Fruit fly (Drosophila melanogaster): ENCODE data around the gene Vps13B.

Gene Vps13B

DNA sequence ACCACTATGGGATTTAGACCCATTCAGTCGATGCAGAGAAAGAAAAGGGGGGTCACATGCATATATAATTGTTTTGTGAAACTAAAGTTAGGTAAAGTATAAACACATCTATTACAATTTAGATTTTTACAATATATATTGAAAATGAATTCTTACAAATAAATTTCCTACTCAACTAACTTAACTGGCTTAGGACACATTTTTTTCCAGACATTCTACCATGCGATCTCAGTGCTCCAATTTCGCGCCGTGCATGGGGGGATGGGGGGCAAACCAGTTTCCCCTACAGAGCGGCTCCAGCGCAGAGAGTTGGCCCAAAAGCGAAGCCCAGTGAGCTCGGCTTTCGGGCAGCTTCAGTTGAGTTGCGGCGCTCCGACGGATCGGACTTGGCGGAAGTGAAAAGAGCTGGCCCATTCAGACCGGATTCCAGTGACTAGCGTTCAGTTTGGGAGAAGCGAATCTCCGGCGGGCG is 47.3 kb downstream of the Vps13B start, which contains the start of gene CG7896 (continued):
- TF ChIP-seq tll (GFP tag; optimal IDR thresholded peaks at IDR 0.05), result no peak
- TF ChIP-seq ham (GFP tag; IDR thresholded peaks at IDR 0.05), result 0 out of 2 replicates have a peak, but pooled peaks have one; percentile 38
- no peak for TF ChIP-seq btn (GFP tag; optimal IDR thresholded peaks at IDR 0.05)
- TF ChIP-seq bab2 (GFP tag; optimal IDR thresholded peaks at IDR 0.05), result peak; percentile 20
- peak; percentile 63 for TF ChIP-seq org-1 (GFP tag; optimal IDR thresholded peaks at IDR 0.05)
- TF ChIP-seq Dip2 (GFP tag; IDR thresholded peaks at IDR 0.05), result no peak
- peak; percentile 70 for TF ChIP-seq CG3281 (GFP tag; optimal IDR thresholded peaks at IDR 0.05)
- TF ChIP-seq pros (GFP tag; optimal IDR thresholded peaks at IDR 0.05), result peak; percentile 7
- peak; percentile 15 for TF ChIP-seq CG10462 (GFP tag; optimal IDR thresholded peaks at IDR 0.05)
- TF ChIP-seq gce (GFP tag; IDR thresholded peaks at IDR 0.05), result peak; percentile 69; the same call in 1 of the 3 replicates
- peak; percentile 76 for TF ChIP-seq E2f1 (GFP tag; IDR thresholded peaks at IDR 0.05)
- peak; percentile 80 for TF ChIP-seq CG7357 (GFP tag; IDR thresholded peaks at IDR 0.05)
- TF ChIP-seq CG32767 (GFP tag; IDR thresholded peaks at IDR 0.05), result peak; percentile 38; the same call in 1 of the 2 replicates
- TF ChIP-seq jigr1 (GFP tag; IDR thresholded peaks at IDR 0.05), result peak; percentile 65; the same call in 1 of the 3 replicates
- TF ChIP-seq CG14050 (GFP tag; IDR thresholded peaks at IDR 0.05), result peak; percentile 71; the same call in 2 of the 3 replicates
- TF ChIP-seq CG4854 (GFP tag; optimal IDR thresholded peaks at IDR 0.05), result no peak
- peak; percentile 57; the same call in 2 of the 3 replicates for TF ChIP-seq B-H1 (GFP tag; IDR thresholded peaks at IDR 0.05)
- TF ChIP-seq CG17328 (GFP tag; IDR thresholded peaks at IDR 0.05), result peak; percentile 49
- TF ChIP-seq Ssrp (tag; optimal IDR thresholded peaks at IDR 0.05), result peak; percentile 42
- no peak for TF ChIP-seq CG7745 (tag; optimal IDR thresholded peaks at IDR 0.05)
- TF ChIP-seq toy (GFP tag; IDR thresholded peaks at IDR 0.05), result peak; percentile 45; the same call in 1 of the 2 replicates
- peak; percentile 92 for TF ChIP-seq dysf (GFP tag; IDR thresholded peaks at IDR 0.05)
- TF ChIP-seq CG10147 (GFP tag; optimal IDR thresholded peaks at IDR 0.05), result peak; percentile 54
- no peak for TF ChIP-seq Camta (GFP tag; optimal IDR thresholded peaks at IDR 0.05)
- peak; percentile 73 for TF ChIP-seq CG10366 (GFP tag; IDR thresholded peaks at IDR 0.05)
- peak in 1 of 2 experiments; percentile 26 for TF ChIP-seq Trl (optimal IDR thresholded peaks at IDR 0.05)
- no peak for TF ChIP-seq Trl (GFP tag; optimal IDR thresholded peaks at IDR 0.05)
- TF ChIP-seq Sin3A (optimal IDR thresholded peaks at IDR 0.05), result no peak
- peak; percentile 88 for TF ChIP-seq Rfx (GFP tag; IDR thresholded peaks at IDR 0.05)
- no peak for TF ChIP-seq gro (GFP tag; optimal IDR thresholded peaks at IDR 0.05)
- no peak for TF ChIP-seq br (optimal IDR thresholded peaks at IDR 0.05)
- TF ChIP-seq klu (GFP tag; IDR thresholded peaks at IDR 0.05), result 0 out of 2 replicates have a peak, but pooled peaks have one; percentile 37
- peak; percentile 37 for TF ChIP-seq CG3407 (GFP tag; optimal IDR thresholded peaks at IDR 0.05)
- TF ChIP-seq tin (GFP tag; optimal IDR thresholded peaks at IDR 0.05), result peak; percentile 62
- no peak for TF ChIP-seq CG31365 (tag; optimal IDR thresholded peaks at IDR 0.05)
- no peak for TF ChIP-seq inv (GFP tag; IDR thresholded peaks at IDR 0.05; ENCODE audit: partially characterized antibody)
- TF ChIP-seq CG7928 (GFP tag; optimal IDR thresholded peaks at IDR 0.05), result no peak
- peak; percentile 66; the same call in 1 of the 2 replicates for TF ChIP-seq CG14667 (GFP tag; IDR thresholded peaks at IDR 0.05)
- peak; percentile 84 for TF ChIP-seq slbo (GFP tag; IDR thresholded peaks at IDR 0.05)
- no peak for TF ChIP-seq fd102C (GFP tag; optimal IDR thresholded peaks at IDR 0.05)
- TF ChIP-seq Hmr (GFP tag; optimal IDR thresholded peaks at IDR 0.05), result peak; percentile 67
- TF ChIP-seq Dll (GFP tag; IDR thresholded peaks at IDR 0.05; ENCODE audit: partially characterized antibody), result no peak
- TF ChIP-seq Fer3 (tag; optimal IDR thresholded peaks at IDR 0.05), result peak; percentile 56
- TF ChIP-seq az2 (GFP tag; optimal IDR thresholded peaks at IDR 0.05), result peak; percentile 69
- peak; percentile 76 for TF ChIP-seq CG6272 (GFP tag; IDR thresholded peaks at IDR 0.05)
- TF ChIP-seq aop (GFP tag; IDR thresholded peaks at IDR 0.05), result no peak
- 0 out of 2 replicates have a peak, but pooled peaks have one; percentile 23 for TF ChIP-seq CG16779 (GFP tag; IDR thresholded peaks at IDR 0.05)
- peak; percentile 52 for TF ChIP-seq CG11723 (GFP tag; optimal IDR thresholded peaks at IDR 0.05)
- peak; percentile 71 for TF ChIP-seq CG10979 (tag; optimal IDR thresholded peaks at IDR 0.05)
- peak; percentile 58 for TF ChIP-seq unpg (GFP tag; optimal IDR thresholded peaks at IDR 0.05)
- TF ChIP-seq CG7987 (GFP tag; optimal IDR thresholded peaks at IDR 0.05), result no peak
- peak; percentile 72 for TF ChIP-seq CG31224 (GFP tag; IDR thresholded peaks at IDR 0.05)

Data from whole organism, embryonic.